Fruit fly (Drosophila melanogaster) whole organism, prepupa: ENCODE measurements around the gene CG43292.

Experiments used
- CG16779 ChIP-seq: fragments of 200-800 bp; sonication (Bioruptor generic); optimal IDR thresholded peaks from 3 replicates; lab custom pipeline; 2017; ENCODE audit warnings: missing biosample characterization, mild to moderate bottlenecking, missing genetic modification characterization
- CG32006 ChIP-seq: fragments of 200-800 bp; sonication (Bioruptor generic); optimal IDR thresholded peaks from 3 replicates; lab custom pipeline; 2017; ENCODE audit warnings: missing biosample characterization, mild to moderate bottlenecking, missing genetic modification characterization
- CG6792 ChIP-seq: fragments of 200-800 bp; sonication (Bioruptor generic); optimal IDR thresholded peaks from 3 replicates; lab custom pipeline; 2016; ENCODE audit warnings: missing biosample characterization, missing genetic modification characterization
- salr ChIP-seq, 2 experiments: fragments of 200-800 bp; sonication (Bioruptor generic); optimal IDR thresholded peaks; 3 replicates each; lab custom pipeline; 2016 to 2018; ENCODE audit warnings: missing biosample characterization in 2 of 2, missing genetic modification characterization in 2 of 2, mild to moderate bottlenecking in 1 of 2

dm6 chr3L:7518351-7519102 lies 43.2 kb downstream of the CG43292 start, which contains the start of gene ltl:
- TF ChIP-seq CG32006 (GFP tag; lab: Kevin White, UChicago) (no peak), salr (GFP tag; optimal IDR thresholded peaks at IDR 0.05; lab: Kevin White, UChicago) (no peak), CG6792 (GFP tag; lab: Kevin White, UChicago) (no peak), CG16779 (tag; lab: Kevin White, UChicago) (no peak)
